Worm (Caenorhabditis elegans) whole organism, midembryonic: ENCODE results near the gene srh-251.

Source experiments
- cog-1 ChIP-seq: sonication (generic microtip); optimal IDR thresholded peaks from 2 replicates; lab custom pipeline; 2016; ENCODE audit warnings: missing genetic modification characterization, missing compliant biosample characterization
- klf-2 ChIP-seq: fragments of 200-800 bp; sonication (Bioruptor generic); conservative IDR thresholded peaks from 2 replicates; pipeline ENCODE4 v1.3.6; 2022; ENCODE audit warnings: missing genetic modification reagents, missing genetic modification characterization, missing compliant biosample characterization
- med-1 ChIP-seq: sonication (generic microtip); optimal IDR thresholded peaks from 2 replicates; lab custom pipeline; 2017; ENCODE audit warnings: missing genetic modification characterization, mild to moderate bottlenecking, missing compliant biosample characterization, antibody characterized with exemption, missing genetic modification reagents; ENCODE audit not compliant: insufficient read depth
- ref-1 ChIP-seq: fragments of 200-800 bp; sonication (Bioruptor generic); conservative IDR thresholded peaks from 2 replicates; pipeline ENCODE4 v1.3.6; 2022; ENCODE audit warnings: missing genetic modification reagents, missing genetic modification characterization, missing compliant biosample characterization
- tab-1 ChIP-seq: fragments of 200-800 bp; sonication (Bioruptor generic); IDR thresholded peaks from 2 replicates; pipeline ENCODE4 v1.3.6; 2022; ENCODE audit warnings: missing genetic modification characterization, missing compliant biosample characterization
- ztf-23 ChIP-seq: fragments of 200-800 bp; sonication (Bioruptor generic); IDR thresholded peaks from 2 replicates; pipeline ENCODE4 v1.3.6; 2022; ENCODE audit warnings: missing genetic modification reagents, missing genetic modification characterization, missing compliant biosample characterization
- ztf-29 ChIP-seq: fragments of 200-800 bp; sonication (Bioruptor generic); IDR thresholded peaks from 2 replicates; pipeline ENCODE4 v1.3.6; 2022; ENCODE audit warnings: missing genetic modification reagents, missing genetic modification characterization, missing compliant biosample characterization

DNA sequence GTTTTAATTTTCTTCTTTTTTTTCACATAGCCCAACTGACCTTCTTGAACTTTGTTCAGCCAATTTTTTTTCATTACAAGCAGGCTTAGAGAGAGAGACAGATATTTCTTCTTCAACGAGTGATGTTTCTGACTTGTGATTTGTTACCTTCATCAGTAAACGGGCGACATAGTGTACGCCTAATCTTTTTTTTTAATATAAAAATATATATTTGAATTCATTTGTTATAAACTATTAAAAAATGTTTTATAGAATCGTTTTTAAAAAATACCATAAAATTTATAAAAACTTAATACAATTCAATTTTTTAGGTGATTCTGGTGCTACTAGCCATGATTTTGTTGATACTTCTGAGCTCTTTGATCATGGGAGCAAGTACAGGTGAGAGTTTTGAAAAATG is 38.1 kb upstream of the srh-251 start, which contains the start of gene T06E6.10:
- TF ChIP-seq ztf-29 (no peak), ztf-23 (GFP tag; lab: Robert Waterston, UW) (no peak), cog-1 (tag; lab: Kevin White, UChicago) (no peak), med-1 (no peak), tab-1 (no peak), ref-1 (GFP tag; lab: Robert Waterston, UW) (no peak), klf-2 (GFP tag; lab: Robert Waterston, UW) (no peak)
